Worm (Caenorhabditis elegans): ENCODE results near the gene F32D8.3.
A peak's percentile ranks its signal among the peaks of the same experiment; 100 is the strongest.

The F32D8.3 gene

DNA sequence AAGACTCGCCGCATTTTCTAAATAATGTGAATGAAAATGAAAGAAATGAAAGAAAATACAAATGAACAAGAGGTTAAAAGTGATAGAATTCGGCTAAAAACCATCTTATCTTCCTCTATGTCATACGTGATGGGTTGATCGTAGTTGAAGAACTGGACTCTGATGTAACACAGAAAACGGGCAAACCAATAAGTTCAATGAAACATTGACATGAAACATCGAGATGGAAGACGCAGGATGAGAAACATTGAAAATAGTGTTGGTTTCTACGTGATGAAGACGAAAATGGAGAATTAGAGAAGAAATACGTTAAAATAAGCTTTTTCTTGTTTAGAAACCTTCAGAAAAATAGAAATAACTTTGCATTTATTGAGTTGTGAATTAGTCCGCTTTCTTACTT is 4.3 kb downstream of the F32D8.3 start, which contains the start of gene F32D8.12:
Gene F32D8.12 (minus strand): TSS at position 48 of the 400 bp plus-strand sequence.
- TF ChIP-seq duxl-1 (tag; optimal IDR thresholded peaks at IDR 0.05; ENCODE audit: poor library complexity) (peak; percentile 13), nhr-10 (tag; optimal IDR thresholded peaks at IDR 0.05) (peak; percentile 56), mes-2 (tag; optimal IDR thresholded peaks at IDR 0.05; ENCODE audit: poor library complexity, severe bottlenecking) (peak; percentile 59), dmd-8 (GFP tag; IDR thresholded peaks at IDR 0.05) (no peak), hif-1 (tag; optimal IDR thresholded peaks at IDR 0.05) (peak in 1 of 2 experiments; percentile 85), php-3 (GFP tag; IDR thresholded peaks at IDR 0.05) (no peak), F37D6.2 (tag; optimal IDR thresholded peaks at IDR 0.05) (no peak), hlh-11 (tag; optimal IDR thresholded peaks at IDR 0.05) (peak; percentile 45), rbr-2 (tag; optimal IDR thresholded peaks at IDR 0.05) (no peak), spr-1 (tag; optimal IDR thresholded peaks at IDR 0.05) (no peak), dmd-9 (GFP tag; IDR thresholded peaks at IDR 0.05) (no peak), skn-1 (tag; optimal IDR thresholded peaks at IDR 0.05) (no peak), nhr-11 (tag; optimal IDR thresholded peaks at IDR 0.05) (peak; percentile 47), hlh-30 (tag; optimal IDR thresholded peaks at IDR 0.05; ENCODE audit: insufficient read depth) (peak; percentile 39), egl-27 (tag; optimal IDR thresholded peaks at IDR 0.05) (no peak), daf-16 (GFP tag; optimal IDR thresholded peaks at IDR 0.05) (no peak), daf-16 (tag; optimal IDR thresholded peaks at IDR 0.05) (peak; percentile 58), F26F4.8 (GFP tag; conservative IDR thresholded peaks at IDR 0.05) (no peak), snpc-1.2 (GFP tag; IDR thresholded peaks at IDR 0.05) (no peak), T26A8.4 (GFP tag; IDR thresholded peaks at IDR 0.05) (no peak), nhr-28 (tag; optimal IDR thresholded peaks at IDR 0.05) (peak; percentile 73), T20F7.1 (GFP tag; optimal IDR thresholded peaks at IDR 0.05) (no peak), nhr-76 (tag; optimal IDR thresholded peaks at IDR 0.05) (no peak), ctbp-1 (GFP tag; IDR thresholded peaks at IDR 0.05) (0 out of 2 replicates have a peak, but pooled peaks have one; percentile 17), saeg-2 (GFP tag; IDR thresholded peaks at IDR 0.05) (no peak), unc-62 (GFP tag; optimal IDR thresholded peaks at IDR 0.05 in 1 of 2) (peak in 1 of 2 experiments; percentile 97), unc-62 (tag; optimal IDR thresholded peaks at IDR 0.05) (no peak), lin-38 (GFP tag; IDR thresholded peaks at IDR 0.05) (peak; percentile 48; the same call in 1 of the 2 replicates), mep-1 (tag; optimal IDR thresholded peaks at IDR 0.05) (peak; percentile 34), mdl-1 (tag; optimal IDR thresholded peaks at IDR 0.05) (peak in 1 of 2 experiments; percentile 42), spr-3 (GFP tag; optimal IDR thresholded peaks at IDR 0.05) (no peak), dve-1 (tag; optimal IDR thresholded peaks at IDR 0.05; ENCODE audit: insufficient read depth) (peak; percentile 61), gei-8 (GFP tag; optimal IDR thresholded peaks at IDR 0.05) (no peak), nhr-41 (GFP tag; IDR thresholded peaks at IDR 0.05) (no peak), nhr-48 (tag; optimal IDR thresholded peaks at IDR 0.05) (peak; percentile 6), Y5F2A.4 (GFP tag; optimal IDR thresholded peaks at IDR 0.05) (no peak), aha-1 (tag) (peak; percentile 56), lsy-2 (tag; optimal IDR thresholded peaks at IDR 0.05) (peak in 1 of 2 experiments; percentile 57), nhr-102 (tag; optimal IDR thresholded peaks at IDR 0.05) (no peak), nhr-77 (tag; optimal IDR thresholded peaks at IDR 0.05) (peak; percentile 22), dmd-6 (GFP tag; IDR thresholded peaks at IDR 0.05) (peak; percentile 58)

DNA sequence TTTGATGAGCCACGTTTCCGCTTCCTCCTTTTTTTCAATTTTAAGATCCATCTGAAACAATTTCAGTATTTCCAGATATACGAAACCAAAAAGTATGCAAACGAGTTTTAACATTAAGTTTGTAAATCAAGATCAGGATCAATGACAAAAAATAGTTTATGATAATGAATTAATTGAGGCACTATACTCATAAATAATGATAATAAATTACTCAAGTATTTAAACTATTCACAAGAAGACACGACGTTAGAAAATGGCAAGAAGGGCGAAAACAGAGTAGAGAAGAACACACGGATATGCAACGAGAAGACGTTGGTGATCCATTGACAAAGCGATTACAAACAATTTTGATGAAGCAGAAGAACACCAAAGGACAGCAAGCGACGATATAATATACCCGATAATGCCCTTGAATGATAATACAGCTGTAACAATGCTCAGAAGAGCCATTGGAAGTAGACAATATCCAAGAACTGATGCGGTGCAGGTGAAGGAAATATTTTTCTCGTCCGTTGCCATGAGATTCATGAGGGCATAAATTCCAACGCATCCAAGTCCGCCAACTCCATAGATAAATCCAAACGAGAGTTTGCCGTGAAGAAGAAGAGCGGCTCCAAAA is 7.0 kb downstream of the F32D8.3 start, which contains the start of gene F32D8.4:
Gene F32D8.4 (minus strand): TSS at position 51 of the 619 bp plus-strand sequence.
- TF ChIP-seq nhr-6 (tag; optimal IDR thresholded peaks at IDR 0.05), result no peak
- TF ChIP-seq aha-1 (tag), result peak; percentile 57
